Worm (Caenorhabditis elegans): ENCODE measurements around the gene ins-32.

ce11 chrII:3759010-3759409, 44.1 kb downstream of the ins-32 start, which contains the start of gene T24E12.12:
- TF ChIP-seq die-1 (tag; optimal IDR thresholded peaks at IDR 0.05) (no peak), ZK185.1 (tag; optimal IDR thresholded peaks at IDR 0.05; ENCODE audit: poor library complexity, severe bottlenecking) (no peak), lsy-27 (tag; optimal IDR thresholded peaks at IDR 0.05; ENCODE audit: borderline replicate concordance, insufficient read depth) (no peak), ceh-91 (GFP tag; IDR thresholded peaks at IDR 0.05) (no peak), nfya-1 (tag; optimal IDR thresholded peaks at IDR 0.05; ENCODE audit: borderline replicate concordance, insufficient read depth) (no peak), Y56A3A.18 (GFP tag; IDR thresholded peaks at IDR 0.05) (no peak), ceh-40 (GFP tag; IDR thresholded peaks at IDR 0.05) (no peak), madf-3 (GFP tag; IDR thresholded peaks at IDR 0.05) (no peak), ama-1 (optimal IDR thresholded peaks at IDR 0.05) (no peak), ama-1 (GFP tag; optimal IDR thresholded peaks at IDR 0.05) (no peak), repo-1 (tag; optimal IDR thresholded peaks at IDR 0.05) (no peak), dox-1 (GFP tag; IDR thresholded peaks at IDR 0.05) (no peak), F55B11.4 (tag; optimal IDR thresholded peaks at IDR 0.05; ENCODE audit: borderline replicate concordance, insufficient read depth) (no peak), rec-8 (tag; optimal IDR thresholded peaks at IDR 0.05) (no peak)

Data from whole organism, young adult.